Fruit fly (Drosophila melanogaster) whole organism, embryonic: ENCODE measurements around the gene Mondo.

ENCODE experiments used
- Adf1 ChIP-seq: fragments of 200-800 bp; sonication (Bioruptor generic); IDR thresholded peaks from 2 replicates; pipeline ENCODE4 v1.3.6; 2022; ENCODE audit warnings: missing biosample characterization, missing genetic modification characterization
- Bgb ChIP-seq: fragments of 200-800 bp; sonication (Bioruptor generic); IDR thresholded peaks from 2 replicates; pipeline ENCODE4 v1.3.6; 2022; ENCODE audit warnings: missing biosample characterization, missing genetic modification characterization; ENCODE audit not compliant: partially characterized antibody
- CG10321 ChIP-seq: fragments of 200-800 bp; sonication (Bioruptor generic); IDR thresholded peaks from 2 replicates; pipeline ENCODE4 v1.3.6; 2022; ENCODE audit warnings: missing biosample characterization, missing genetic modification characterization
- CG10462 ChIP-seq: fragments of 200-800 bp; sonication (Bioruptor generic); optimal IDR thresholded peaks from 2 replicates; lab custom pipeline; 2016; ENCODE audit warnings: missing biosample characterization, missing genetic modification characterization
- CG11560 ChIP-seq: fragments of 200-800 bp; sonication (Bioruptor generic); IDR thresholded peaks from 3 replicates; pipeline ENCODE4 v1.3.6; 2022; ENCODE audit warnings: missing biosample characterization, missing genetic modification characterization
- CG17359 ChIP-seq: fragments of 200-800 bp; sonication (Bioruptor generic); optimal IDR thresholded peaks from 3 replicates; lab custom pipeline; 2018; ENCODE audit warnings: missing biosample characterization, mild to moderate bottlenecking, missing genetic modification characterization, moderate library complexity
- CG1792 ChIP-seq: fragments of 200-800 bp; sonication (Bioruptor generic); optimal IDR thresholded peaks from 2 replicates; lab custom pipeline; 2016; ENCODE audit warnings: missing biosample characterization, missing genetic modification characterization
- CG18262 ChIP-seq: fragments of 200-800 bp; optimal IDR thresholded peaks from 3 replicates; lab custom pipeline; 2019; ENCODE audit warnings: missing biosample characterization, mild to moderate bottlenecking, missing genetic modification characterization, moderate library complexity
- CG2199 ChIP-seq: fragments of 200-800 bp; sonication (Bioruptor generic); IDR thresholded peaks from 3 replicates; pipeline ENCODE4 v1.3.6; 2022; ENCODE audit warnings: missing biosample characterization, missing genetic modification characterization
- CG2889 ChIP-seq: fragments of 200-800 bp; sonication (Bioruptor generic); IDR thresholded peaks from 3 replicates; pipeline ENCODE4 v1.3.6; 2022; ENCODE audit warnings: missing biosample characterization, missing genetic modification characterization
- CG32532 ChIP-seq: fragments of 200-800 bp; sonication (Bioruptor generic); IDR thresholded peaks from 2 replicates; pipeline ENCODE4 v1.3.6; 2022; ENCODE audit warnings: missing biosample characterization, missing genetic modification characterization
- CG34224 ChIP-seq: fragments of 200-800 bp; sonication (Bioruptor generic); IDR thresholded peaks from 3 replicates; pipeline ENCODE4 v1.3.6; 2022; ENCODE audit warnings: missing biosample characterization, missing genetic modification characterization; ENCODE audit not compliant: partially characterized antibody
- CG4707 ChIP-seq: fragments of 200-800 bp; sonication (Bioruptor generic); optimal IDR thresholded peaks from 2 replicates; lab custom pipeline; 2018; ENCODE audit warnings: missing biosample characterization, mild to moderate bottlenecking, missing genetic modification characterization, moderate library complexity
- CG5180 ChIP-seq: fragments of 200-800 bp; sonication (Bioruptor generic); optimal IDR thresholded peaks from 3 replicates; lab custom pipeline; 2017; ENCODE audit warnings: missing biosample characterization, missing genetic modification characterization, mild to moderate bottlenecking, moderate library complexity, missing genetic modification reagents
- CG5953 ChIP-seq: fragments of 200-800 bp; sonication (Bioruptor generic); IDR thresholded peaks from 2 replicates; pipeline ENCODE4 v1.3.6; 2022; ENCODE audit warnings: missing biosample characterization, missing genetic modification characterization
- CG6813 ChIP-seq: fragments of 200-800 bp; sonication (Bioruptor generic); optimal IDR thresholded peaks from 2 replicates; lab custom pipeline; 2017; ENCODE audit warnings: missing biosample characterization, missing genetic modification characterization, mild to moderate bottlenecking, moderate library complexity, missing genetic modification reagents
- CG7372 ChIP-seq: fragments of 200-800 bp; sonication (Bioruptor generic); IDR thresholded peaks from 2 replicates; pipeline ENCODE4 v1.3.6; 2022; ENCODE audit warnings: missing biosample characterization, missing genetic modification characterization
- CG8478 ChIP-seq: fragments of >200 bp; optimal IDR thresholded peaks from 2 replicates; lab custom pipeline; 2018
- CG9932 ChIP-seq: fragments of 200-800 bp; sonication (Bioruptor generic); IDR thresholded peaks from 2 replicates; pipeline ENCODE4 v1.3.6; 2022; ENCODE audit warnings: missing biosample characterization, missing genetic modification characterization
- D ChIP-seq, 2 experiments: fragments of 200-800 bp in 1 of 2; fragments of >200 bp in 1 of 2; sonication (Bioruptor generic) in 1 of 2; optimal IDR thresholded peaks; 2 replicates in 1 of 2; 3 replicates in 1 of 2; lab custom pipeline; 2017; ENCODE audit warnings: mild to moderate bottlenecking in 1 of 2, missing biosample characterization in 1 of 2, missing genetic modification characterization in 1 of 2, missing genetic modification reagents in 1 of 2
- Deaf1 ChIP-seq: fragments of 200-800 bp; optimal IDR thresholded peaks from 3 replicates; lab custom pipeline; 2019; ENCODE audit warnings: missing biosample characterization, mild to moderate bottlenecking, missing genetic modification characterization, moderate library complexity
- Ets65A ChIP-seq: fragments of 200-800 bp; sonication (Bioruptor generic); peaks from one replicate; lab custom pipeline; 2016; ENCODE audit warnings: missing biosample characterization, missing genetic modification characterization
- Fer2 ChIP-seq: fragments of 200-800 bp; sonication (Bioruptor generic); optimal IDR thresholded peaks from 2 replicates; lab custom pipeline; 2018; ENCODE audit warnings: missing biosample characterization, mild to moderate bottlenecking, missing genetic modification characterization, moderate library complexity
- HLHmδ ChIP-seq: fragments of 200-800 bp; sonication (Bioruptor generic); optimal IDR thresholded peaks from 2 replicates; lab custom pipeline; 2018; ENCODE audit warnings: missing biosample characterization, mild to moderate bottlenecking, missing genetic modification characterization, moderate library complexity
- Mes4 ChIP-seq: fragments of 200-800 bp; sonication (Bioruptor generic); optimal IDR thresholded peaks from 2 replicates; lab custom pipeline; 2016; ENCODE audit warnings: missing biosample characterization, missing genetic modification characterization
- NC2α ChIP-seq: fragments of 200-800 bp; sonication (Bioruptor generic); optimal IDR thresholded peaks from 2 replicates; lab custom pipeline; 2016; ENCODE audit warnings: missing biosample characterization, missing genetic modification characterization
- NK7.1 ChIP-seq: fragments of 200-800 bp; sonication (Bioruptor generic); optimal IDR thresholded peaks from 3 replicates; lab custom pipeline; 2016; ENCODE audit warnings: missing biosample characterization, missing genetic modification characterization
- Nf-YB ChIP-seq: fragments of 200-800 bp; sonication (Bioruptor generic); optimal IDR thresholded peaks from 3 replicates; lab custom pipeline; 2019; ENCODE audit warnings: missing biosample characterization, mild to moderate bottlenecking, missing genetic modification characterization, moderate library complexity
- Nf-YC ChIP-seq: fragments of 200-800 bp; optimal IDR thresholded peaks from 3 replicates; lab custom pipeline; 2019; ENCODE audit warnings: missing biosample characterization, mild to moderate bottlenecking, missing genetic modification characterization, moderate library complexity
- ap ChIP-seq: fragments of 200-800 bp; sonication (Bioruptor generic); IDR thresholded peaks from 2 replicates; pipeline ENCODE4 v1.3.6; 2022; ENCODE audit warnings: missing biosample characterization, missing genetic modification characterization
- ash1 ChIP-seq: fragments of 200-800 bp; sonication (Bioruptor generic); optimal IDR thresholded peaks from 2 replicates; lab custom pipeline; 2018; ENCODE audit warnings: missing biosample characterization, mild to moderate bottlenecking, missing genetic modification characterization
- cad ChIP-seq: fragments of >200 bp; optimal IDR thresholded peaks from 2 replicates; lab custom pipeline; 2017; ENCODE audit warnings: missing biosample characterization, missing genetic modification characterization
- corto ChIP-seq: fragments of 200-800 bp; sonication (Bioruptor generic); optimal IDR thresholded peaks from 2 replicates; lab custom pipeline; 2016; ENCODE audit warnings: missing biosample characterization, mild to moderate bottlenecking, missing genetic modification characterization, moderate library complexity
- dan ChIP-seq: fragments of 200-800 bp; sonication (Bioruptor generic); IDR thresholded peaks from 2 replicates; pipeline ENCODE4 v1.3.6; 2022; ENCODE audit warnings: missing biosample characterization, missing genetic modification characterization
- dpn ChIP-seq, 2 experiments: fragments of 200-800 bp; sonication (Bioruptor generic); optimal IDR thresholded peaks; 3 replicates each; lab custom pipeline; 2016; ENCODE audit warnings: missing biosample characterization in 2 of 2, missing genetic modification characterization in 2 of 2
- ems ChIP-seq: fragments of 200-800 bp; sonication (Bioruptor generic); optimal IDR thresholded peaks from 3 replicates; lab custom pipeline; 2016; ENCODE audit warnings: missing biosample characterization, missing genetic modification characterization
- eve ChIP-seq, 2 experiments: fragments of >200 bp; optimal IDR thresholded peaks; 2 replicates each; lab custom pipeline; 2017; ENCODE audit warnings: missing biosample characterization in 2 of 2, missing genetic modification characterization in 2 of 2
- lmd ChIP-seq: fragments of 200-800 bp; sonication (Bioruptor generic); IDR thresholded peaks from 2 replicates; pipeline ENCODE4 v1.3.6; 2022; ENCODE audit warnings: missing biosample characterization, missing genetic modification characterization
- luna ChIP-seq: fragments of 200-800 bp; sonication (Bioruptor generic); optimal IDR thresholded peaks from 2 replicates; lab custom pipeline; 2016; ENCODE audit warnings: missing biosample characterization, missing genetic modification characterization
- sc ChIP-seq, 3 experiments: fragments of >200 bp in 2 of 3; fragments of 200-800 bp in 1 of 3; sonication (Bioruptor generic) in 1 of 3; optimal IDR thresholded peaks; 2 replicates in 2 of 3; 3 replicates in 1 of 3; lab custom pipeline; 2017; ENCODE audit warnings: mild to moderate bottlenecking in 1 of 3, missing biosample characterization in 1 of 3, missing genetic modification characterization in 1 of 3, missing genetic modification reagents in 1 of 3
- scrt ChIP-seq: fragments of 200-800 bp; sonication (Bioruptor generic); optimal IDR thresholded peaks from 2 replicates; lab custom pipeline; 2018; ENCODE audit warnings: missing biosample characterization, mild to moderate bottlenecking, missing genetic modification characterization, moderate library complexity
- slou ChIP-seq: fragments of 200-800 bp; sonication (Bioruptor generic); optimal IDR thresholded peaks from 3 replicates; lab custom pipeline; 2016; ENCODE audit warnings: missing biosample characterization, missing genetic modification characterization
- z ChIP-seq: fragments of 200-800 bp; sonication (Bioruptor generic); IDR thresholded peaks from 3 replicates; pipeline ENCODE4 v1.3.6; 2022; ENCODE audit warnings: missing biosample characterization, missing genetic modification characterization
- zen ChIP-seq: fragments of 200-800 bp; sonication (Bioruptor generic); optimal IDR thresholded peaks from 3 replicates; lab custom pipeline; 2018; ENCODE audit warnings: missing biosample characterization, mild to moderate bottlenecking, missing genetic modification characterization, moderate library complexity
- zf30C ChIP-seq: fragments of 200-800 bp; sonication (Bioruptor generic); optimal IDR thresholded peaks from 3 replicates; lab custom pipeline; 2018; ENCODE audit warnings: missing biosample characterization, mild to moderate bottlenecking, missing genetic modification characterization
- zfh1 ChIP-seq: fragments of 200-800 bp; sonication (Bioruptor generic); IDR thresholded peaks from 3 replicates; pipeline ENCODE4 v1.3.6; 2022; ENCODE audit warnings: missing biosample characterization, missing genetic modification characterization

Mondo gene

DNA sequence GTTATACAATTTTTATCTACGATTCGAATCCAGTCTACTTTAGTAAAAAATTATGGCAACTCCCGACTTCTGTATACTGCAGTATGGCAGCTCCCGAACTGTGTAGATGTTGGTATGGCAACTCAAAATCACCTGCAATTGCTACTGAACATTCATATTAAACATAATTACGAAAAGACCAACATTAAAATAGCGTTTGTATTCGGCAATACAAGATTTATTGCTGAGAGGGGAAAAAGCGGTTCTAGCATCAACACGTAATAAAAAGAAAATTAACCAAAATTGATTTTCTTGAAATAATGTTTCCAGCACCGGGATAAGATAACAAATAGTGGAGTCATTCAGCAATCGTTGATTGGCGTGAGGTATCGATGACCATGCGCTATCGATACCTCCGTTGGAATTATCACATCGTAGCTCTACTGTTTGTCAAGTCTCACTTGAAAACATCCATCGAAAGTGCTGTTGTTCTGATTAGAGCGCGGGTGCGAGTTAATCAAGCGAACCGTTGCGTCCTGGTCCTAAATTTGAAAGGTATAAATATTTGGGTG is 34.4 kb upstream of the Mondo start, which contains the start of gene Tsp39D (continued):
- TF ChIP-seq Ets65A (GFP tag; lab: Kevin White, UChicago) = peak; percentile 94
- TF ChIP-seq slou (GFP tag; lab: Kevin White, UChicago) = no peak
- no peak for TF ChIP-seq CG2889 (GFP tag; lab: Robert Waterston, UW)
- no peak for TF ChIP-seq ash1 (GFP tag; lab: Kevin White, UChicago)
- TF ChIP-seq Fer2 (tag; lab: Kevin White, UChicago) = no peak
- TF ChIP-seq Bgb (GFP tag; lab: Robert Waterston, UW) = peak; percentile 88
- TF ChIP-seq ap = no peak

DNA sequence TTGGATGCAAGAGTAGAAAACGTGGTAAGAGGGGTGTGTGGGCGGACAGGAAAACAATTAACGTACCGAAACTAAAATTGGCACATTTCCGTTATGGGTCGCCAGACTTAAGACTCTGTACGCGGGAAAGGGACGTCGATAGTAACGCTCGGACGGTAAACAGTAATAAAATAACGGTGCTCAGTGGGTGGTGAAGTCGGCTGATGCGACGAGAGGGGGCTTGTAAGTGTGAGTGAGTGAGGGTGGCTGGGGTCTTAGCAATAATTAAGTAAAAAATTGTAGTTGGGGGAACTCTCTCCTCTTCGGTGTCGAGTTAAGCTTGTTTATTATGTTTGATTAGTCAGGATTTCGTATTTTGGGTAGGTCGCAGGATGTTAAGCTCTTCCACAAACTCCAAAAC is 31.9 kb upstream of the Mondo start:
- TF ChIP-seq zen (peak; percentile 35), zf30C (GFP tag; lab: Kevin White, UChicago) (no peak), cad (GFP tag; lab: Kevin White, UChicago) (peak; percentile 46), NC2α (GFP tag; lab: Kevin White, UChicago) (no peak), CG5180 (GFP tag; lab: Kevin White, UChicago) (no peak), CG2199 (GFP tag; lab: Robert Waterston, UW) (0 out of 3 replicates have a peak, but pooled peaks have one; percentile 51), CG10321 (peak; percentile 55), dpn (GFP tag; optimal IDR thresholded peaks at IDR 0.05; lab: Kevin White, UChicago) (no peak), CG10462 (GFP tag; lab: Kevin White, UChicago) (no peak)
- TF ChIP-seq, all 482 proteins: peak for 4

DNA sequence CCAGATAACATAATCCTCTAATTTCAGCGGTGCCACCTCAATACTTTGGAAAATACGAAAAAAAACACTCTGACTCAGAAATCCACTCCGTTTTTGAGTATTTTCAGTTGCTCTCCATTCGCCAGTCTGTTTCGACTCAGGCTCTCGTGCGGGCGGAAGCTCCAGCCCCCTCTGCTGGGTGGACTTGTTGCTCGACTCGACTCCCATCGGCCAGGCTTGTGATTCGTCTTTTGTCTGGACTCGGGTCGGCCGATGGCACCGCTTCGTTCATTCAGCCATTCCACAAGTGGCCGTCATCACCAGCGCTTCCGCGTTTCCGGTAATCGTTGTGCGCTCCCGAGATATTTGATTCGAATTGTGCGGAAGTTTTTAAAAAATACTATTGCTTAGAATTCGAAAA is 21.7 kb upstream of the Mondo start, which contains the start of gene dimm:
Gene dimm (plus strand): TSS at position 255 of the 400 bp plus-strand sequence.
- no peak for TF ChIP-seq luna (GFP tag; lab: Kevin White, UChicago)
- TF ChIP-seq sc (optimal IDR thresholded peaks at IDR 0.05; lab: Kevin White, UChicago) = no peak
- no peak for TF ChIP-seq sc (GFP tag; optimal IDR thresholded peaks at IDR 0.05; lab: Kevin White, UChicago)
- TF ChIP-seq lmd (GFP tag; lab: Robert Waterston, UW) = no peak
- TF ChIP-seq CG1792 = no peak
- TF ChIP-seq scrt (GFP tag; lab: Kevin White, UChicago) = peak; percentile 98
- TF ChIP-seq D (optimal IDR thresholded peaks at IDR 0.05; lab: Kevin White, UChicago) = no peak
- TF ChIP-seq D (GFP tag; optimal IDR thresholded peaks at IDR 0.05; lab: Kevin White, UChicago) = no peak
- 0 out of 3 replicates have a peak, but pooled peaks have one; percentile 10 for TF ChIP-seq zfh1 (GFP tag; lab: Robert Waterston, UW)
- peak; percentile 86 for TF ChIP-seq Nf-YC
- peak; percentile 84 for TF ChIP-seq Ets65A (GFP tag; lab: Kevin White, UChicago)
- peak; percentile 93 for TF ChIP-seq z (GFP tag; lab: Robert Waterston, UW)
- TF ChIP-seq CG4707 (GFP tag; lab: Kevin White, UChicago) = no peak
- no peak for TF ChIP-seq HLHmδ
- TF ChIP-seq dan (GFP tag; lab: Robert Waterston, UW) = no peak
- TF ChIP-seq Nf-YB (GFP tag; lab: Kevin White, UChicago) = peak; percentile 54
- no peak for TF ChIP-seq CG2199 (GFP tag; lab: Robert Waterston, UW)
- TF ChIP-seq Deaf1 (tag; lab: Kevin White, UChicago) = peak; percentile 95
- TF ChIP-seq ems = no peak
- no peak for TF ChIP-seq CG9932 (GFP tag; lab: Robert Waterston, UW)
- TF ChIP-seq, all 482 proteins: peak for 7

DNA sequence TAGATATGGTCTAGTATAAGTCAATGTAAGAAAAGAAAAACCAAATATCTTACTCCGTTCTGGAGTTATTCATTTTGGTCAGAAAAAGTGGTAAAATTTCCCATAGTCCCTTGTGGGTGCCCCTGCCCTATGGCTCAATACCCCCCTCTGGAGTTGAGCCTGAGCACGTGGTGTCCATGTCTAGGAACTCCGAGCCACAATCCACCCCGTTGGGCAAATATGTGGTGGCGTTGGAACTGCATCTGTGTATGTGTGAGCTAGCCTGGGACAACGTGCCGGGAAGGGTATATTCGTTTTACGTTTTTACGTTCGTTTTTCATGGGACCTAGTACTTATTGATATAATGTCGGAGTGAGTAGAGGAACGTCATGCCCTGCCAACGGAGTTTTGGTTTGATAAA is 21.0 kb upstream of the Mondo start:
- TF ChIP-seq eve (GFP tag; optimal IDR thresholded peaks at IDR 0.05; lab: Kevin White, UChicago) (no peak), CG17359 (tag; lab: Kevin White, UChicago) (no peak), corto (no peak), NK7.1 (GFP tag; lab: Kevin White, UChicago) (no peak), CG8478 (lab: Kevin White, UChicago) (no peak), Mes4 (GFP tag; lab: Kevin White, UChicago) (no peak), Adf1 (no peak), CG9932 (GFP tag; lab: Robert Waterston, UW) (no peak), CG32532 (GFP tag; lab: Robert Waterston, UW) (no peak), CG7372 (GFP tag; lab: Robert Waterston, UW) (no peak), CG11560 (tag; lab: Robert Waterston, UW) (no peak), HLHmδ (no peak), CG34224 (GFP tag; lab: Robert Waterston, UW) (no peak), CG18262 (tag; lab: Kevin White, UChicago) (no peak), CG5953 (GFP tag; lab: Robert Waterston, UW) (no peak), CG6813 (GFP tag; lab: Kevin White, UChicago) (no peak)
